Fruit fly (Drosophila melanogaster): ENCODE data around the gene CG7889.

Gene CG7889

DNA sequence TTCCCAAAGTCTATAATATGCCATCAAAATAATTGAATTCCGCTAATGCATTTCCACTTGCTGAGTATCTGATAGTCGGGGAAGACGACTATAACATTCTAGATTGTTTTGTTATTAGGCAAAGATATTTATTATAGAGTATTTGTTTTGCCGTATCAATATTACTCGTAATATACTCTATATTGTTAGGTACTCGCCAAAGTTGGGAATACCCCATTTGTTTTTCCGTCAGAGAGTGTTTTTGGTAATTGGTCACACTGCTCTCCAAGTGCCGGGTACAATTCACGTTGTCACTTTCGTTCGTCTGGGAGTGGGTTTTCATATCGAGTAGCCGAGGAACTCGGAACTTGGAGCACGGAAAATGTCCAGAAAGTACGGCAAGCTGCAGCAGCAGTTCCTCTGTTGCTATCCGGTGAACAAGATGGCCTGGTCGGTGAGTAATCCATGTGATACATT, at the start of gene CG7889:
Gene CG7889, plus strand, starts transcription at position 253 of the 456 bp plus-strand sequence.
- TF ChIP-seq CG12605 (GFP tag; IDR thresholded peaks at IDR 0.05): peak; percentile 17; the same call in 1 of the 2 replicates
- TF ChIP-seq CG14655 (GFP tag; optimal IDR thresholded peaks at IDR 0.05): no peak
- TF ChIP-seq CG8159 (tag; optimal IDR thresholded peaks at IDR 0.05): peak; percentile 48
- TF ChIP-seq Snoo (tag; optimal IDR thresholded peaks at IDR 0.05): no peak
- TF ChIP-seq CG8301 (tag; optimal IDR thresholded peaks at IDR 0.05): peak; percentile 31
- TF ChIP-seq Pif1A (GFP tag; optimal IDR thresholded peaks at IDR 0.05): peak; percentile 31
- TF ChIP-seq CG34367 (tag; optimal IDR thresholded peaks at IDR 0.05): no peak
- TF ChIP-seq fd96Ca (GFP tag; IDR thresholded peaks at IDR 0.05): no peak
- TF ChIP-seq D1 (tag; optimal IDR thresholded peaks at IDR 0.05): peak; percentile 8

DNA sequence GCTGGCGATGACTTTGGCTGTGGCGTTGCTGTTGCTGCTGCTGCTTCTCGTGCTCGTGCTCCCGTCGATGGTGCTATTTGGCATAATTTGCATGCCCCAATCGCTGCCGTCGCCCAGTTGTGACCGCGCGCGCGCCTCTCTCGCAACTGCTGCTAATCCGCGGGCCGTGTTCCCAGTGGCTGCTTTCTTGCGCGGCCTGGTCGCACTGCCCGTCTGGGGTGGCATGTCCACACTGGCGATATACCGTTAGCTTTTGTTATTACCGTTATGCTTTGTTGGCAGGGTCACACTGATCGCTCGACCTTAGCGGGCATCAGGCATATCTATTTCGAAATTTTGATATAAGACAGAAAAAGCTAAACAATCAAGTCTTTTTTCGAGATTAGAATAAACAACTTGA, 41.8 kb upstream of the CG7889 start, which contains the start of gene CG7990:
Gene CG7990, minus strand, starts transcription at position 350 of the 400 bp plus-strand sequence.
- TF ChIP-seq Ets98B (GFP tag; IDR thresholded peaks at IDR 0.05) (no peak), Snoo (tag; optimal IDR thresholded peaks at IDR 0.05) (no peak), CG34367 (tag; optimal IDR thresholded peaks at IDR 0.05) (no peak), CG14655 (GFP tag; optimal IDR thresholded peaks at IDR 0.05) (no peak), CG13204 (GFP tag; optimal IDR thresholded peaks at IDR 0.05) (no peak), Pif1A (GFP tag; optimal IDR thresholded peaks at IDR 0.05) (no peak), D1 (tag; optimal IDR thresholded peaks at IDR 0.05) (no peak), EcR (GFP tag; optimal IDR thresholded peaks at IDR 0.05) (no peak), CG12605 (GFP tag; IDR thresholded peaks at IDR 0.05) (no peak), fd96Ca (GFP tag; IDR thresholded peaks at IDR 0.05) (no peak)

DNA sequence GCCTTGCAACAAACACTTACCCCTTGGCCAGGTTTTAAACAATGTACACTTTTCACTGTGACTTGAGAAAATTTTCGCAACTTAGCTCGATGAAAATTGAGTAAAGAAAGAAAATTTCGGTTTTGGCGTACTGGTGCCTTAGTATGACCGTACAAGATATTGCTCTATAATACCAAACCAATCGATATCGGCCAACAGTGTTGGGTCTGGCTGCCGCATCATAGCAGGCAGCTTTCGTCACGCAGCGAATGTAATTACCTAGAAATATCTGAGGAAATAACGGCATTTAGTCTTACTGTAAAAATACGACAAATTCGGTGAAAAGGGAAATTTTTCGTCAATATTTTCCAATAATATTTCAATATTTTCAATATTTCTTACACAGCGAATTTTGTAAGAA, 35.4 kb upstream of the CG7889 start, which contains the start of gene Ulp1:
Gene Ulp1, minus strand, starts transcription at position 174 of the 400 bp plus-strand sequence.
- TF ChIP-seq CG4496 (GFP tag; IDR thresholded peaks at IDR 0.05) (0 out of 3 replicates have a peak, but pooled peaks have one; percentile 11), CG32121 (GFP tag; IDR thresholded peaks at IDR 0.05) (no peak), CG17806 (tag; optimal IDR thresholded peaks at IDR 0.05) (no peak), CG15710 (tag; optimal IDR thresholded peaks at IDR 0.05) (no peak), D1 (tag; optimal IDR thresholded peaks at IDR 0.05) (peak; percentile 62)

DNA sequence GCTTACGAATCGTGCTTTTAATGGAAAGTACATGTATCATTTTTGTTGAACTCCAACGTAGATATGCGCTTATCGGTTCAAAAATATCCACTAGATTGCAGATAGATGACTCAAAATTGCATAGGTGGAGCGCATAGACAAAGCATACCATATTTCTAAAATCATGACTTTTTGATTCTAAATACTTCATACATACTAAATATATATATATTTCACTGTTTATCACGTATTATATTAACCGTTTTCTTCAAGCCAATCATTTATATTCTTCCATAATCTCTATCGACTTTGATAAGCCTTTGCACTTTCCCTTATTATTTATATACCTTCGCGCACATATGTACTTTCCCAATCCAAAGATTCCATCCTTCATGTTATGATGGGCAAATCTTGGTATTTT, 31.4 kb upstream of the CG7889 start, which contains the start of gene CG14195:
Gene CG14195, minus strand, starts transcription at position 101 of the 400 bp plus-strand sequence.
- no peak for TF ChIP-seq Snoo (tag; optimal IDR thresholded peaks at IDR 0.05)
- no peak for TF ChIP-seq CG8159 (tag; optimal IDR thresholded peaks at IDR 0.05)
- no peak for TF ChIP-seq CG13204 (GFP tag; optimal IDR thresholded peaks at IDR 0.05)
- no peak for TF ChIP-seq fd96Ca (GFP tag; IDR thresholded peaks at IDR 0.05)
- no peak for TF ChIP-seq CG17806 (tag; optimal IDR thresholded peaks at IDR 0.05)
- no peak for TF ChIP-seq CG14655 (GFP tag; optimal IDR thresholded peaks at IDR 0.05)
- no peak for TF ChIP-seq rn (GFP tag; IDR thresholded peaks at IDR 0.05)
- no peak for TF ChIP-seq Pif1B (GFP tag; optimal IDR thresholded peaks at IDR 0.05)
- no peak for TF ChIP-seq EcR (GFP tag; optimal IDR thresholded peaks at IDR 0.05)
- TF ChIP-seq CG15710 (tag; optimal IDR thresholded peaks at IDR 0.05): no peak
- TF ChIP-seq CG32121 (GFP tag; IDR thresholded peaks at IDR 0.05): no peak
- TF ChIP-seq gl (tag; optimal IDR thresholded peaks at IDR 0.05): no peak
- no peak for TF ChIP-seq Ets98B (GFP tag; IDR thresholded peaks at IDR 0.05)
- no peak for TF ChIP-seq CG9948 (tag; optimal IDR thresholded peaks at IDR 0.05)
- no peak for TF ChIP-seq Pif1A (GFP tag; optimal IDR thresholded peaks at IDR 0.05)

DNA sequence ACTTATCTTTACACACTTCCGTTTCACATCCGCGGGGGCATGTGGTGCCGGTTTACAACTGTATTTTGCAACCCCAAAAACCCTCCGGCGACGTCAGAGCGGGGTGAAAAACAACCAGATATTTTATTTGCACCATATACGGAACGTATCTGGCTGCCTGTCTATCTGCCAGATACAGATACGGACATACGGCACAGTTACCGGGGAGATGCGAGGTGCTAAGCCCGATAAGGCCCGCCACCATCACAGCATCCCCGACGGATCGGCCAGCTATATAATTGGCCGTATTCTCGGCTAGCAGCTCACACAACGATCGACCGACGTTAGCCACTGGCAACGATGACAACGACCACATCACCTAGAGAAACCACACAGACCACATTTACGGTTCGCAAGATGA, 30.5 kb upstream of the CG7889 start, which contains the start of gene Mur18B:
Gene Mur18B, plus strand, starts transcription at position 301 of the 400 bp plus-strand sequence.
- TF ChIP-seq CG14655 (GFP tag; optimal IDR thresholded peaks at IDR 0.05) (no peak), CG8301 (tag; optimal IDR thresholded peaks at IDR 0.05) (no peak), CG9948 (tag; optimal IDR thresholded peaks at IDR 0.05) (no peak), CG8159 (tag; optimal IDR thresholded peaks at IDR 0.05) (no peak), EcR (GFP tag; optimal IDR thresholded peaks at IDR 0.05) (no peak), Snoo (tag; optimal IDR thresholded peaks at IDR 0.05) (no peak), D1 (tag; optimal IDR thresholded peaks at IDR 0.05) (no peak), CG13204 (GFP tag; optimal IDR thresholded peaks at IDR 0.05) (no peak), Pif1A (GFP tag; optimal IDR thresholded peaks at IDR 0.05) (no peak)

DNA sequence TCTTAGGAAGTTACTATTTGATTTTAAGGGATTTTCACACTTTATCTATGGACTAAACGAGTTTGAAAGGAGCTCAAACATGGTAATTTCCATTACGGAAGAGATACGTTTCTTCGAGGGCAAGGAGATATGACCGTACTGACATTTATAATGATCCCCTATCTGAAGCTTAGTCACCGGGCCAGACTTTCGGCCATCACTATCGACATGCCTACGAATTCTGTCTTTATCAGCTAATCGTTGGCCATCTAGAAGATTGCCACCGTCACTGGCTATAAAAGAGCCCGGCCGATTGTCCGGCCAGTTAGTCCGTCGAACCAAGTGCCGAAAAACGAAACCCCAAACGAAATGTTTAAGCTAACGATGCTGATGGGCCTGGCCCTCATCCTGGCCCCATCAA, 28.2 kb upstream of the CG7889 start, which contains the start of gene Muc18B:
Gene Muc18B, plus strand, starts transcription at position 301 of the 400 bp plus-strand sequence.
- TF ChIP-seq Pif1B (GFP tag; optimal IDR thresholded peaks at IDR 0.05): no peak

DNA sequence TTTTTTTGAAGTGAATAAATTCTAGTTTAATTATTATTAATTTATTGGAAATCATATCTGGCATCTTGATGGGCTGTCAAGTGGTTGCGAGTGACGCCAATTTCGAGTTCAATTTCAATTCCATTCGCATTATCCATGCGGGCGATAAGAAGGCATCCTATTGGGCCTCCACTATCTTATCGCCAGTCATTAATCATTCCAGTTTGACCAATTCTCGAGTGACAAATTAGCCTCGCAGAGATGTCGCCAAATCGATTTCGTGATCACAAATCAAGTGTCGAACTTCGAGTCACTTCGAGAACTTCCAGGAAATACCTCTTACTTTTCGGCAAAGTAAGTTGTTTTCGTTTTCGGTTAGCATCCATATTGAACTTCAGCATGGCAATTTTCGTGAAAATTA, 26.8 kb upstream of the CG7889 start:
- TF ChIP-seq CG10348 (GFP tag; IDR thresholded peaks at IDR 0.05) (no peak), Snoo (tag; optimal IDR thresholded peaks at IDR 0.05) (no peak), CG8301 (tag; optimal IDR thresholded peaks at IDR 0.05) (no peak), CG15710 (tag; optimal IDR thresholded peaks at IDR 0.05) (no peak), CG34367 (tag; optimal IDR thresholded peaks at IDR 0.05) (no peak), Pif1B (GFP tag; optimal IDR thresholded peaks at IDR 0.05) (no peak), gl (tag; optimal IDR thresholded peaks at IDR 0.05) (no peak), D1 (tag; optimal IDR thresholded peaks at IDR 0.05) (no peak), CG12605 (GFP tag; IDR thresholded peaks at IDR 0.05) (no peak), CG9948 (tag; optimal IDR thresholded peaks at IDR 0.05) (no peak), CG14655 (GFP tag; optimal IDR thresholded peaks at IDR 0.05) (no peak), Ets98B (GFP tag; IDR thresholded peaks at IDR 0.05) (no peak), CG32121 (GFP tag; IDR thresholded peaks at IDR 0.05) (no peak)

All from whole organism, pupa.